Fruit fly (Drosophila melanogaster): ENCODE measurements around the gene CG14417.

DNA sequence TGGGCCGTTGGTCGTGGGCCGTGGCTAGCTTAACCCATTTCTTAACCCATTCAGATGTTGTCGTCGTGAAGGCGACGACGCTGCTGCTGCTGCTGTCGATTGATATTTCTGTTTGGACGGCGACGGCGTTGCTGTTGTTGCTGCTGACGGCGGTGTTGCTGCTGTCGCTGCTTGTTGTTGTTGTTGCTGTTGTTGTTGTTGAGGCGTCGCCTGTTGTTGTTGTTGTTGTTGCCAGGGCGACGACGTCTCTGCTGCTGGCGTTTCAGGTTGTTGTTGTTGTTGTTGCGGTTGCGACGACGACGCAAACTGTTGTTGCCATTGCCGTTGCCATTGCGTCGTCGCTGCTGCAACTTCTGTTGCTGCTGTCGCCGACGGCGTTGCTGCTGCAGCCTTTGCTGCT is 6.2 kb upstream of the CG14417 start:
- no peak for TF ChIP-seq tj (GFP tag; optimal IDR thresholded peaks at IDR 0.05)
- no peak for TF ChIP-seq bab1 (GFP tag; optimal IDR thresholded peaks at IDR 0.05)
- no peak for TF ChIP-seq CG7101 (tag; optimal IDR thresholded peaks at IDR 0.05)
- TF ChIP-seq Mnt (GFP tag; optimal IDR thresholded peaks at IDR 0.05), result no peak
- no peak for TF ChIP-seq CG1620 (GFP tag; optimal IDR thresholded peaks at IDR 0.05)
- TF ChIP-seq cic (GFP tag; optimal IDR thresholded peaks at IDR 0.05), result no peak
- no peak for TF ChIP-seq Hr96 (GFP tag; optimal IDR thresholded peaks at IDR 0.05)
- TF ChIP-seq Crg-1 (GFP tag; optimal IDR thresholded peaks at IDR 0.05), result no peak
- no peak for TF ChIP-seq CG5204 (GFP tag; optimal IDR thresholded peaks at IDR 0.05)
- TF ChIP-seq CG11617 (GFP tag; optimal IDR thresholded peaks at IDR 0.05), result no peak
- no peak for TF ChIP-seq ovo (GFP tag; optimal IDR thresholded peaks at IDR 0.05)
- TF ChIP-seq kay (GFP tag; ENCODE audit: borderline replicate concordance), result no peak

Measured in whole organism, adult.